Fruit fly (Drosophila melanogaster): ENCODE data around the gene Btk.

Gene Btk

dm6 chr2L:8220393-8220934, 80.4 kb downstream of the Btk start, which contains the start of gene Snx6:
Gene Snx6, minus strand, starts transcription at chr2L:8220741.
- TF ChIP-seq CG7786 (GFP tag; optimal IDR thresholded peaks at IDR 0.05) = no peak
- no peak for TF ChIP-seq CG2678 (tag; optimal IDR thresholded peaks at IDR 0.05)
- no peak for TF ChIP-seq CG13775 (GFP tag; optimal IDR thresholded peaks at IDR 0.05)
- TF ChIP-seq H2.0 (GFP tag; IDR thresholded peaks at IDR 0.05) = no peak
- peak; percentile 71 for TF ChIP-seq Bgb (GFP tag; IDR thresholded peaks at IDR 0.05; ENCODE audit: partially characterized antibody)
- no peak for TF ChIP-seq grn (GFP tag; optimal IDR thresholded peaks at IDR 0.05)
- TF ChIP-seq CG10959 (GFP tag; IDR thresholded peaks at IDR 0.05) = no peak
- no peak for TF ChIP-seq PHDP (tag; optimal IDR thresholded peaks at IDR 0.05)
- no peak for TF ChIP-seq CG5180 (GFP tag; optimal IDR thresholded peaks at IDR 0.05)
- TF ChIP-seq Bteb2 (GFP tag; optimal IDR thresholded peaks at IDR 0.05) = no peak
- peak; percentile 86 for TF ChIP-seq CG13287 (GFP tag; IDR thresholded peaks at IDR 0.05; ENCODE audit: partially characterized antibody)
- TF ChIP-seq nmo (GFP tag; optimal IDR thresholded peaks at IDR 0.05) = no peak
- no peak for TF ChIP-seq pho (GFP tag; optimal IDR thresholded peaks at IDR 0.05)
- no peak for TF ChIP-seq NC2α (GFP tag; optimal IDR thresholded peaks at IDR 0.05)
- TF ChIP-seq toy (GFP tag; IDR thresholded peaks at IDR 0.05) = no peak
- TF ChIP-seq NfI (GFP tag; optimal IDR thresholded peaks at IDR 0.05) = no peak
- no peak for TF ChIP-seq CG6854 (GFP tag; optimal IDR thresholded peaks at IDR 0.05)
- TF ChIP-seq CG11695 (GFP tag; IDR thresholded peaks at IDR 0.05) = no peak
- no peak for TF ChIP-seq ase (GFP tag; IDR thresholded peaks at IDR 0.05)
- no peak for TF ChIP-seq tup (GFP tag; optimal IDR thresholded peaks at IDR 0.05)
- TF ChIP-seq Doc3 (GFP tag; IDR thresholded peaks at IDR 0.05; ENCODE audit: partially characterized antibody) = peak; percentile 65
- TF ChIP-seq Aef1 (GFP tag; IDR thresholded peaks at IDR 0.05) = no peak
- no peak for TF ChIP-seq dmrt99B (tag; optimal IDR thresholded peaks at IDR 0.05)
- no peak for TF ChIP-seq CG11398 (GFP tag; optimal IDR thresholded peaks at IDR 0.05)
- TF ChIP-seq Myb (GFP tag; optimal IDR thresholded peaks at IDR 0.05) = peak; percentile 38
- no peak for TF ChIP-seq nerfin-1 (tag; optimal IDR thresholded peaks at IDR 0.05)
- no peak for TF ChIP-seq CG13894 (tag; optimal IDR thresholded peaks at IDR 0.05)
- TF ChIP-seq so (GFP tag; IDR thresholded peaks at IDR 0.05) = no peak
- no peak for TF ChIP-seq CG10366 (GFP tag; IDR thresholded peaks at IDR 0.05)
- no peak for TF ChIP-seq CG32772 (GFP tag; IDR thresholded peaks at IDR 0.05)
- no peak for TF ChIP-seq CG8944 (GFP tag; optimal IDR thresholded peaks at IDR 0.05)
- no peak for TF ChIP-seq NC2β (GFP tag; optimal IDR thresholded peaks at IDR 0.05)
- no peak for TF ChIP-seq CG7963 (GFP tag; IDR thresholded peaks at IDR 0.05; ENCODE audit: partially characterized antibody)
- no peak for TF ChIP-seq CG1647 (GFP tag; optimal IDR thresholded peaks at IDR 0.05)
- TF ChIP-seq CG4854 (GFP tag; optimal IDR thresholded peaks at IDR 0.05) = no peak
- TF ChIP-seq Taf1 (GFP tag; IDR thresholded peaks at IDR 0.05) = no peak
- TF ChIP-seq CG9215 (GFP tag; IDR thresholded peaks at IDR 0.05) = no peak
- TF ChIP-seq gsb (GFP tag; IDR thresholded peaks at IDR 0.05) = no peak
- peak; percentile 40; the same call in 1 of the 3 replicates for TF ChIP-seq knrl (GFP tag; IDR thresholded peaks at IDR 0.05; ENCODE audit: partially characterized antibody)
- peak; percentile 70 for TF ChIP-seq bbx (GFP tag; IDR thresholded peaks at IDR 0.05; ENCODE audit: partially characterized antibody)
- no peak for TF ChIP-seq sens-2 (GFP tag; IDR thresholded peaks at IDR 0.05)
- no peak for TF ChIP-seq CG6689 (GFP tag; IDR thresholded peaks at IDR 0.05)
- TF ChIP-seq HLH4C (GFP tag; IDR thresholded peaks at IDR 0.05; ENCODE audit: partially characterized antibody) = peak; percentile 70
- TF ChIP-seq sim (GFP tag; IDR thresholded peaks at IDR 0.05) = no peak
- no peak for TF ChIP-seq fd3F (GFP tag; optimal IDR thresholded peaks at IDR 0.05)
- TF ChIP-seq gt (GFP tag; IDR thresholded peaks at IDR 0.05) = no peak
- TF ChIP-seq mirr (GFP tag; optimal IDR thresholded peaks at IDR 0.05) = no peak
- no peak for TF ChIP-seq her (GFP tag; optimal IDR thresholded peaks at IDR 0.05)
- no peak for TF ChIP-seq Oli (tag; optimal IDR thresholded peaks at IDR 0.05)
- no peak for TF ChIP-seq eyg (GFP tag; optimal IDR thresholded peaks at IDR 0.05)
- no peak for TF ChIP-seq CG3163 (GFP tag; optimal IDR thresholded peaks at IDR 0.05)

Data from whole organism, embryonic.